Worm (Caenorhabditis elegans) whole organism, L1 larva: ENCODE measurements around the gene B0334.20.
A peak's percentile ranks its signal among the peaks of the same experiment; 100 is the strongest.

Source experiments
- C04F5.9 ChIP-seq: sonication (generic microtip); optimal IDR thresholded peaks from 2 replicates; lab custom pipeline; 2016; ENCODE audit warnings: missing genetic modification characterization, missing compliant biosample characterization
- aha-1 ChIP-seq: fragments of 150-350 bp; optimal IDR thresholded peaks from 2 replicates; lab custom pipeline; 2014; ENCODE audit warnings: missing biosample characterization, missing genetic modification characterization
- alr-1 ChIP-seq: fragments of 200-800 bp; sonication (Bioruptor generic); optimal IDR thresholded peaks from 2 replicates; lab custom pipeline; 2018; ENCODE audit warnings: borderline replicate concordance, mild to moderate bottlenecking, missing genetic modification characterization, missing compliant biosample characterization
- aly-2 ChIP-seq: fragments of 150-350 bp; optimal IDR thresholded peaks from 2 replicates; lab custom pipeline; 2014; ENCODE audit warnings: missing biosample characterization, missing genetic modification characterization
- ceh-63 ChIP-seq: fragments of 200-800 bp; sonication (Bioruptor generic); optimal IDR thresholded peaks from 2 replicates; lab custom pipeline; 2018; ENCODE audit warnings: mild to moderate bottlenecking, missing genetic modification characterization, missing compliant biosample characterization
- ceh-8 ChIP-seq: fragments of 200-800 bp; sonication (Bioruptor generic); optimal IDR thresholded peaks from 2 replicates; lab custom pipeline; 2018; ENCODE audit warnings: mild to moderate bottlenecking, missing genetic modification characterization, moderate library complexity, missing compliant biosample characterization
- ceh-82 ChIP-seq, 3 experiments: fragments of 150-350 bp in 1 of 3; sonication (generic microtip) in 2 of 3; optimal IDR thresholded peaks; 2 replicates each; lab custom pipeline; 2014 to 2017; ENCODE audit warnings: missing biosample characterization in 3 of 3, missing genetic modification characterization in 3 of 3
- ceh-90 ChIP-seq: sonication (generic microtip); optimal IDR thresholded peaks from 2 replicates; lab custom pipeline; 2016; ENCODE audit warnings: missing genetic modification characterization, missing compliant biosample characterization
- ces-1 ChIP-seq: fragments of 150-350 bp; optimal IDR thresholded peaks from 2 replicates; lab custom pipeline; 2014; ENCODE audit warnings: missing biosample characterization, missing genetic modification reagents, missing genetic modification characterization
- efl-3 ChIP-seq: fragments of 200-800 bp; sonication (Bioruptor generic); optimal IDR thresholded peaks from 2 replicates; lab custom pipeline; 2018; ENCODE audit warnings: mild to moderate bottlenecking, missing genetic modification characterization, missing compliant biosample characterization
- egl-13 ChIP-seq: sonication (generic microtip); optimal IDR thresholded peaks from 2 replicates; lab custom pipeline; 2016; ENCODE audit warnings: missing genotype, missing genetic modification reagents, missing genetic modification characterization, missing compliant biosample characterization
- fkh-4 ChIP-seq: sonication (generic microtip); optimal IDR thresholded peaks from 2 replicates; lab custom pipeline; 2016; ENCODE audit warnings: missing compliant biosample characterization, missing genetic modification characterization, borderline replicate concordance
- fkh-8 ChIP-seq: sonication (generic microtip); optimal IDR thresholded peaks from 2 replicates; lab custom pipeline; 2016; ENCODE audit warnings: mild to moderate bottlenecking, missing genetic modification characterization, missing compliant biosample characterization
- fos-1 ChIP-seq: fragments of 150-350 bp; optimal IDR thresholded peaks from 2 replicates; lab custom pipeline; 2014; ENCODE audit warnings: missing biosample characterization, missing genetic modification characterization
- grh-1 ChIP-seq: fragments of 200-800 bp; sonication (Bioruptor generic); IDR thresholded peaks from 2 replicates; pipeline ENCODE4 v1.3.6; 2022; ENCODE audit warnings: missing genetic modification reagents, missing genetic modification characterization, missing compliant biosample characterization
- hlh-4 ChIP-seq: sonication (generic microtip); optimal IDR thresholded peaks from 2 replicates; lab custom pipeline; 2016; ENCODE audit warnings: mild to moderate bottlenecking, missing genetic modification characterization, missing compliant biosample characterization
- hpl-2 ChIP-seq: fragments of 150-350 bp; optimal IDR thresholded peaks from 2 replicates; lab custom pipeline; 2014; ENCODE audit warnings: missing biosample characterization, missing genetic modification reagents, missing genetic modification characterization
- irx-1 ChIP-seq: sonication (generic microtip); optimal IDR thresholded peaks from 2 replicates; lab custom pipeline; 2016; ENCODE audit warnings: missing genetic modification characterization, missing compliant biosample characterization
- lin-13 ChIP-seq: fragments of 150-350 bp; optimal IDR thresholded peaks from 2 replicates; lab custom pipeline; 2014; ENCODE audit warnings: missing biosample characterization, missing genetic modification reagents, missing genetic modification characterization
- lin-39 ChIP-seq: fragments of 150-350 bp; optimal IDR thresholded peaks from 2 replicates; lab custom pipeline; 2014; ENCODE audit warnings: missing biosample characterization, missing genetic modification reagents, missing genetic modification characterization
- lir-3 ChIP-seq: sonication (generic microtip); optimal IDR thresholded peaks from 2 replicates; lab custom pipeline; 2016; ENCODE audit warnings: mild to moderate bottlenecking, missing genetic modification characterization, moderate library complexity, missing compliant biosample characterization; ENCODE audit not compliant: poor library complexity
- mab-9 ChIP-seq: fragments of 200-800 bp; sonication (Bioruptor generic); IDR thresholded peaks from 2 replicates; pipeline ENCODE4 v1.3.6; 2022; ENCODE audit warnings: missing genetic modification reagents, missing genetic modification characterization, missing compliant biosample characterization
- mdl-1 ChIP-seq, 2 experiments: fragments of 150-350 bp; optimal IDR thresholded peaks; 2 replicates each; lab custom pipeline; 2014 to 2017; ENCODE audit warnings: missing biosample characterization in 2 of 2, missing genetic modification characterization in 2 of 2, inconsistent platforms in 1 of 2
- mep-1 ChIP-seq: fragments of 150-350 bp; optimal IDR thresholded peaks from 2 replicates; lab custom pipeline; 2014; ENCODE audit warnings: missing biosample characterization, missing genetic modification characterization
- nhr-11 ChIP-seq: fragments of 150-350 bp; optimal IDR thresholded peaks from 2 replicates; lab custom pipeline; 2014; ENCODE audit warnings: missing biosample characterization, missing genetic modification characterization
- nhr-12 ChIP-seq: sonication (generic microtip); optimal IDR thresholded peaks from 2 replicates; lab custom pipeline; 2017; ENCODE audit warnings: missing biosample characterization, missing genetic modification characterization
- nhr-19 ChIP-seq: fragments of 200-800 bp; sonication (Bioruptor generic); conservative IDR thresholded peaks from 2 replicates; pipeline ENCODE4 v1.3.6; 2022; ENCODE audit warnings: missing genetic modification characterization, missing compliant biosample characterization
- nhr-20 ChIP-seq: sonication (generic microtip); optimal IDR thresholded peaks from 2 replicates; lab custom pipeline; 2016; ENCODE audit warnings: mild to moderate bottlenecking, missing genetic modification characterization, missing compliant biosample characterization
- nhr-237 ChIP-seq: fragments of 150-350 bp; optimal IDR thresholded peaks from 2 replicates; lab custom pipeline; 2014; ENCODE audit warnings: missing biosample characterization, missing genetic modification characterization
- nhr-28 ChIP-seq: fragments of 150-350 bp; optimal IDR thresholded peaks from 2 replicates; lab custom pipeline; 2014; ENCODE audit warnings: missing biosample characterization, missing genetic modification characterization
- nhr-47 ChIP-seq: sonication (generic microtip); optimal IDR thresholded peaks from 2 replicates; lab custom pipeline; 2016; ENCODE audit warnings: mild to moderate bottlenecking, missing genetic modification characterization, moderate library complexity, missing compliant biosample characterization
- nhr-71 ChIP-seq: sonication (generic microtip); optimal IDR thresholded peaks from 2 replicates; lab custom pipeline; 2016; ENCODE audit warnings: mild to moderate bottlenecking, missing genetic modification characterization, moderate library complexity, missing compliant biosample characterization
- nhr-76 ChIP-seq: sonication (generic microtip); optimal IDR thresholded peaks from 2 replicates; lab custom pipeline; 2017; ENCODE audit warnings: missing biosample characterization, missing genetic modification characterization
- nhr-84 ChIP-seq: sonication (generic microtip); optimal IDR thresholded peaks from 2 replicates; lab custom pipeline; 2017; ENCODE audit warnings: missing biosample characterization, missing genetic modification characterization
- nhr-90 ChIP-seq: sonication (generic microtip); optimal IDR thresholded peaks from 2 replicates; lab custom pipeline; 2016; ENCODE audit warnings: mild to moderate bottlenecking, missing genetic modification characterization, missing compliant biosample characterization; ENCODE audit not compliant: poor library complexity
- pag-3 ChIP-seq: sonication (generic microtip); optimal IDR thresholded peaks from 2 replicates; lab custom pipeline; 2017; ENCODE audit warnings: missing genetic modification characterization, mild to moderate bottlenecking, missing compliant biosample characterization, antibody characterized with exemption, borderline replicate concordance; ENCODE audit not compliant: insufficient read depth
- pax-3 ChIP-seq: fragments of 200-800 bp; sonication (Bioruptor generic); optimal IDR thresholded peaks from 2 replicates; lab custom pipeline; 2018; ENCODE audit warnings: mild to moderate bottlenecking, missing genetic modification characterization, moderate library complexity, missing compliant biosample characterization
- pqm-1 ChIP-seq: sonication (generic microtip); optimal IDR thresholded peaks from 3 replicates; lab custom pipeline; 2017; ENCODE audit warnings: missing biosample characterization, missing genetic modification characterization
- rnt-1 ChIP-seq: sonication (generic microtip); optimal IDR thresholded peaks from 2 replicates; lab custom pipeline; 2016; ENCODE audit warnings: mild to moderate bottlenecking, missing genetic modification characterization, moderate library complexity, missing compliant biosample characterization
- skn-1 ChIP-seq: fragments of 150-350 bp; optimal IDR thresholded peaks from 2 replicates; lab custom pipeline; 2014; ENCODE audit warnings: missing biosample characterization, missing genetic modification characterization
- snpc-4 ChIP-seq: fragments of 150-350 bp; optimal IDR thresholded peaks from 2 replicates; lab custom pipeline; 2014; ENCODE audit warnings: missing biosample characterization, missing genetic modification characterization
- snu-23 ChIP-seq: sonication (generic microtip); optimal IDR thresholded peaks from 2 replicates; lab custom pipeline; 2016; ENCODE audit warnings: missing genetic modification characterization, missing compliant biosample characterization
- sox-4 ChIP-seq: sonication (generic microtip); optimal IDR thresholded peaks from 2 replicates; lab custom pipeline; 2016; ENCODE audit warnings: missing genetic modification characterization, missing compliant biosample characterization
- sptf-1 ChIP-seq: fragments of 150-350 bp; optimal IDR thresholded peaks from 2 replicates; lab custom pipeline; 2014; ENCODE audit warnings: missing biosample characterization, missing genetic modification characterization
- swsn-7 ChIP-seq: sonication (generic microtip); optimal IDR thresholded peaks from 2 replicates; lab custom pipeline; 2016; ENCODE audit warnings: missing genetic modification characterization, missing compliant biosample characterization
- tbx-2 ChIP-seq: sonication (generic microtip); optimal IDR thresholded peaks from 2 replicates; lab custom pipeline; 2016; ENCODE audit warnings: missing genetic modification characterization, missing compliant biosample characterization
- unc-130 ChIP-seq: fragments of 150-350 bp; optimal IDR thresholded peaks from 2 replicates; lab custom pipeline; 2017; ENCODE audit warnings: missing biosample characterization, missing genetic modification characterization, inconsistent platforms
- unc-30 ChIP-seq: sonication (generic microtip); optimal IDR thresholded peaks from 2 replicates; lab custom pipeline; 2017; ENCODE audit warnings: missing biosample characterization, missing genetic modification characterization
- unc-62 ChIP-seq: fragments of 150-350 bp; optimal IDR thresholded peaks from 2 replicates; lab custom pipeline; 2014; ENCODE audit warnings: missing biosample characterization, missing genetic modification reagents, missing genetic modification characterization
- unc-98 ChIP-seq: fragments of 200-800 bp; sonication (Bioruptor generic); IDR thresholded peaks from 2 replicates; pipeline ENCODE4 v1.3.6; 2022; ENCODE audit warnings: missing genetic modification characterization, missing compliant biosample characterization
- vab-15 ChIP-seq: sonication (generic microtip); optimal IDR thresholded peaks from 2 replicates; lab custom pipeline; 2017; ENCODE audit warnings: missing genotype, mild to moderate bottlenecking, missing genetic modification characterization, missing compliant biosample characterization
- xbp-1 ChIP-seq: sonication (generic microtip); optimal IDR thresholded peaks from 2 replicates; lab custom pipeline; 2016; ENCODE audit warnings: missing genetic modification characterization, missing compliant biosample characterization
- ztf-11 ChIP-seq, 2 experiments: sonication (generic microtip); optimal IDR thresholded peaks; 2 replicates each; lab custom pipeline; 2016 to 2017; ENCODE audit warnings: missing genetic modification characterization in 2 of 2, missing biosample characterization in 1 of 2, missing compliant biosample characterization in 1 of 2
- ztf-4 ChIP-seq: fragments of 150-350 bp; optimal IDR thresholded peaks from 2 replicates; lab custom pipeline; 2014; ENCODE audit warnings: missing biosample characterization, missing genetic modification characterization

The B0334.20 gene

DNA sequence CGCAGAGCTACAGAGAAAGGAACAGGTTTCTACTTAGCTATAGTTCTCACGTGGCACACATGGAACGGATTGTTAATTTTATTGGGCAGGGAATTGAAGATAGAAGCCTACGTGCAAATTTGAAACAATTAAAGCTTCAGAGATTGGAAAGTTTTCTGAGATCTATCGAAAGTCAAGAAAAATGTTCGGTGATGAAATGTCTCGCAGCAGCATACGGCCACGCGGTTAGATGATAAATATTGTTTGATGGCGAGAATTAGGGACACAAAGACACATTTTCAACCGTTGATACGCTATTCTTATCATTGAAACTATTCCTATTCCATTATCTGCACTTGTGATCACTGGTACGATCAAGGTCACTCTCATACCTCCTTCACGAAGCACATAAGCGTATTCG is 27.7 kb downstream of the B0334.20 start:
- TF ChIP-seq lir-3 (tag; lab: Kevin White, UChicago) (no peak), nhr-76 (no peak), ztf-11 (tag; optimal IDR thresholded peaks at IDR 0.05; lab: Kevin White, UChicago) (no peak), aly-2 (tag; lab: Kevin White, UChicago) (no peak), ceh-63 (GFP tag; lab: Kevin White, UChicago) (no peak), sptf-1 (tag; lab: Kevin White, UChicago) (no peak), unc-130 (peak; percentile 22), nhr-12 (tag; lab: Kevin White, UChicago) (no peak), alr-1 (tag; lab: Kevin White, UChicago) (no peak), nhr-84 (no peak), fkh-8 (no peak), ceh-90 (tag; lab: Kevin White, UChicago) (no peak), nhr-28 (tag; lab: Kevin White, UChicago) (no peak), mep-1 (tag; lab: Kevin White, UChicago) (no peak), swsn-7 (tag; lab: Kevin White, UChicago) (no peak), pax-3 (no peak), mdl-1 (tag; optimal IDR thresholded peaks at IDR 0.05; lab: Kevin White, UChicago) (peak in 1 of 2 experiments; percentile 71), ztf-4 (tag; lab: Kevin White, UChicago) (no peak), rnt-1 (tag; lab: Kevin White, UChicago) (no peak), pag-3 (tag; lab: Kevin White, UChicago) (no peak), snu-23 (GFP tag; lab: Kevin White, UChicago) (peak; percentile 31), hlh-4 (no peak), tbx-2 (tag; lab: Kevin White, UChicago) (peak; percentile 2), lin-39 (tag; lab: Kevin White, UChicago) (no peak), ceh-8 (GFP tag; lab: Kevin White, UChicago) (no peak), skn-1 (tag; lab: Kevin White, UChicago) (no peak), unc-98 (GFP tag; lab: Robert Waterston, UW) (no peak), nhr-20 (peak; percentile 65), fkh-4 (tag; lab: Kevin White, UChicago) (no peak), hpl-2 (GFP tag; lab: Kevin White, UChicago) (no peak), grh-1 (GFP tag; lab: Robert Waterston, UW) (no peak), pqm-1 (tag; lab: Kevin White, UChicago) (no peak), ces-1 (GFP tag; lab: Kevin White, UChicago) (no peak), unc-30 (no peak), nhr-47 (no peak), efl-3 (GFP tag; lab: Kevin White, UChicago) (no peak), nhr-71 (tag; lab: Kevin White, UChicago) (peak; percentile 48), lin-13 (GFP tag; lab: Kevin White, UChicago) (no peak), xbp-1 (no peak), nhr-11 (tag; lab: Kevin White, UChicago) (no peak), C04F5.9 (tag; lab: Kevin White, UChicago) (no peak), sox-4 (tag; lab: Kevin White, UChicago) (no peak), egl-13 (no peak), aha-1 (tag; lab: Kevin White, UChicago) (no peak), snpc-4 (tag; lab: Kevin White, UChicago) (no peak), nhr-19 (GFP tag; lab: Robert Waterston, UW) (no peak; the same call in 1 of the 2 replicates), irx-1 (tag; lab: Kevin White, UChicago) (no peak), unc-62 (no peak), vab-15 (no peak), mab-9 (GFP tag; lab: Robert Waterston, UW) (no peak), nhr-237 (no peak), nhr-90 (tag; lab: Kevin White, UChicago) (peak; percentile 13), fos-1 (tag; lab: Kevin White, UChicago) (no peak), ceh-82 (tag; optimal IDR thresholded peaks at IDR 0.05; lab: Kevin White, UChicago) (no peak)
